Fruit fly (Drosophila melanogaster): ENCODE results near the gene Ude.

Ude gene

dm6 chr3R:24805048-24805447 lies 5.6 kb upstream of the Ude start, which contains the start of gene polybromo (continued):
- TF ChIP-seq CG13123 (GFP tag; optimal IDR thresholded peaks at IDR 0.05) (no peak), CG8281 (tag; optimal IDR thresholded peaks at IDR 0.05) (no peak), Nf-YC (tag; optimal IDR thresholded peaks at IDR 0.05) (no peak), CG6689 (GFP tag; IDR thresholded peaks at IDR 0.05) (no peak), CG31441 (GFP tag; IDR thresholded peaks at IDR 0.05) (no peak), CG43689 (GFP tag; IDR thresholded peaks at IDR 0.05) (no peak), E2f1 (GFP tag; IDR thresholded peaks at IDR 0.05) (peak; percentile 64), caup (GFP tag; optimal IDR thresholded peaks at IDR 0.05; ENCODE audit: severe bottlenecking) (no peak), Dp (GFP tag; optimal IDR thresholded peaks at IDR 0.05) (peak; percentile 90), CG13296 (GFP tag; optimal IDR thresholded peaks at IDR 0.05) (no peak), maf-S (GFP tag; optimal IDR thresholded peaks at IDR 0.05) (no peak), gt (GFP tag; IDR thresholded peaks at IDR 0.05) (no peak), CG7963 (GFP tag; IDR thresholded peaks at IDR 0.05; ENCODE audit: partially characterized antibody) (peak; percentile 75), CG6254 (GFP tag; optimal IDR thresholded peaks at IDR 0.05) (no peak), nerfin-1 (tag; optimal IDR thresholded peaks at IDR 0.05) (no peak), pfk (GFP tag; optimal IDR thresholded peaks at IDR 0.05) (no peak), sc (optimal IDR thresholded peaks at IDR 0.05) (no peak), sc (GFP tag; optimal IDR thresholded peaks at IDR 0.05) (no peak), Scr (GFP tag; IDR thresholded peaks at IDR 0.05; ENCODE audit: partially characterized antibody) (peak; percentile 90), CG12744 (GFP tag; optimal IDR thresholded peaks at IDR 0.05) (no peak), stc (GFP tag; IDR thresholded peaks at IDR 0.05) (no peak), CG2129 (GFP tag; IDR thresholded peaks at IDR 0.05; ENCODE audit: partially characterized antibody) (peak; percentile 64), dysf (GFP tag; IDR thresholded peaks at IDR 0.05) (no peak), sisA (GFP tag; IDR thresholded peaks at IDR 0.05) (no peak), CG4730 (GFP tag; IDR thresholded peaks at IDR 0.05) (no peak), CG9817 (tag; optimal IDR thresholded peaks at IDR 0.05) (no peak), CG12071 (GFP tag; optimal IDR thresholded peaks at IDR 0.05) (no peak), lilli (GFP tag; optimal IDR thresholded peaks at IDR 0.05) (peak; percentile 10), knrl (GFP tag; IDR thresholded peaks at IDR 0.05; ENCODE audit: partially characterized antibody) (peak; percentile 83), yki (optimal IDR thresholded peaks at IDR 0.05) (no peak), dan (GFP tag; IDR thresholded peaks at IDR 0.05) (no peak), lmd (GFP tag; IDR thresholded peaks at IDR 0.05) (no peak), trem (tag; optimal IDR thresholded peaks at IDR 0.05) (peak; percentile 51), ato (GFP tag; IDR thresholded peaks at IDR 0.05; ENCODE audit: partially characterized antibody) (peak; percentile 84), Opbp (GFP tag; IDR thresholded peaks at IDR 0.05; ENCODE audit: partially characterized antibody) (peak; percentile 87), sna (GFP tag; IDR thresholded peaks at IDR 0.05; ENCODE audit: partially characterized antibody) (peak; percentile 85), gfzf (GFP tag; optimal IDR thresholded peaks at IDR 0.05) (peak; percentile 27), emc (GFP tag; optimal IDR thresholded peaks at IDR 0.05) (no peak), CG11696 (GFP tag; IDR thresholded peaks at IDR 0.05) (no peak), CG7745 (tag; optimal IDR thresholded peaks at IDR 0.05) (no peak), dmrt11E (tag; optimal IDR thresholded peaks at IDR 0.05) (no peak), HmgZ (tag; optimal IDR thresholded peaks at IDR 0.05) (peak; percentile 0), fru (optimal IDR thresholded peaks at IDR 0.05) (no peak), CG17912 (GFP tag; optimal IDR thresholded peaks at IDR 0.05) (no peak), oc (tag; optimal IDR thresholded peaks at IDR 0.05) (no peak), CG7987 (GFP tag; optimal IDR thresholded peaks at IDR 0.05) (no peak), NC2α (GFP tag; optimal IDR thresholded peaks at IDR 0.05) (no peak), HmgD (GFP tag; optimal IDR thresholded peaks at IDR 0.05) (no peak), Dfd (GFP tag; optimal IDR thresholded peaks at IDR 0.05) (no peak), CG10431 (GFP tag; optimal IDR thresholded peaks at IDR 0.05) (no peak), CG12659 (GFP tag; optimal IDR thresholded peaks at IDR 0.05) (no peak), btn (GFP tag; optimal IDR thresholded peaks at IDR 0.05) (no peak)

Data from whole organism, embryonic.